Fruit fly (Drosophila melanogaster) whole organism, embryonic: ENCODE measurements around the gene Atg5.

Experiments
- CG10366 ChIP-seq: fragments of 200-800 bp; sonication (Bioruptor generic); IDR thresholded peaks from 2 replicates; pipeline ENCODE4 v1.3.6; 2022; ENCODE audit warnings: missing biosample characterization, missing genetic modification characterization
- CG5180 ChIP-seq: fragments of 200-800 bp; sonication (Bioruptor generic); optimal IDR thresholded peaks from 3 replicates; lab custom pipeline; 2017; ENCODE audit warnings: missing biosample characterization, missing genetic modification characterization, mild to moderate bottlenecking, moderate library complexity, missing genetic modification reagents
- Sin3A ChIP-seq: fragments of >200 bp; optimal IDR thresholded peaks from 2 replicates; lab custom pipeline; 2018
- bbx ChIP-seq: fragments of 200-800 bp; sonication (Bioruptor generic); IDR thresholded peaks from 2 replicates; pipeline ENCODE4 v1.3.6; 2022; ENCODE audit warnings: missing biosample characterization, missing genetic modification characterization; ENCODE audit not compliant: partially characterized antibody
- lov ChIP-seq, 2 experiments: fragments of 200-800 bp in 1 of 2; fragments of >200 bp in 1 of 2; sonication (Bioruptor generic) in 1 of 2; IDR thresholded peaks in 1 of 2; optimal IDR thresholded peaks in 1 of 2; 2 replicates in 1 of 2; 3 replicates in 1 of 2; pipeline versions ENCODE4 v1.3.6 to Lab custom; 2017 to 2022; ENCODE audit warnings: missing biosample characterization in 1 of 2, missing genetic modification characterization in 1 of 2
- tup ChIP-seq: fragments of 200-800 bp; sonication (Bioruptor generic); optimal IDR thresholded peaks from 2 replicates; lab custom pipeline; 2016; ENCODE audit warnings: missing biosample characterization, mild to moderate bottlenecking, missing genetic modification characterization, moderate library complexity

dm6 chrX:7333858-7334800, 10.6 kb upstream of the Atg5 start:
- TF ChIP-seq Sin3A (lab: Kevin White, UChicago) (no peak), lov (optimal IDR thresholded peaks at IDR 0.05; lab: Kevin White, UChicago) (no peak), lov (GFP tag; IDR thresholded peaks at IDR 0.05; lab: Robert Waterston, UW) (no peak), bbx (GFP tag; lab: Robert Waterston, UW) (no peak), CG5180 (GFP tag; lab: Kevin White, UChicago) (no peak), CG10366 (no peak), tup (GFP tag; lab: Kevin White, UChicago) (no peak)
